Worm (Caenorhabditis elegans) whole organism, dauer: Measurements from ENCODE around the gene C50C3.19.

Source experiments
- unc-62 ChIP-seq: sonication (generic microtip); optimal IDR thresholded peaks from 2 replicates; lab custom pipeline; 2017; ENCODE audit warnings: missing biosample characterization, missing genetic modification reagents, missing genetic modification characterization

Gene C50C3.19

ce11 chrIII:8190505-8190904, at the start of gene C50C3.19:
C50C3.19 (plus strand) TSS chrIII:8190805.
- no peak for TF ChIP-seq unc-62

- TF ChIP-seq unc-62 = no peak
Measured at ce11 chrIII:8142217-8142616, 48.4 kb upstream of the C50C3.19 start.

ce11 chrIII:8144574-8145065, 46.0 kb upstream of the C50C3.19 start, which contains the start of the genes C14B9.8 and mrpl-18:
C14B9.8 (minus strand) TSS chrIII:8144629.
mrpl-18 (plus strand) TSS chrIII:8145015.
- TF ChIP-seq unc-62 = no peak

- no peak for TF ChIP-seq unc-62
Measured at ce11 chrIII:8145971-8146370, 44.6 kb upstream of the C50C3.19 start.

ce11 chrIII:8148751-8149150, 41.9 kb upstream of the C50C3.19 start, which contains the start of gene D2007.2:
D2007.2 (plus strand) TSS chrIII:8148963.
- no peak for TF ChIP-seq unc-62

ce11 chrIII:8154423-8154822, 36.2 kb upstream of the C50C3.19 start:
- no peak for TF ChIP-seq unc-62

ce11 chrIII:8155166-8155565, 35.4 kb upstream of the C50C3.19 start, which contains the start of gene D2007.1:
D2007.1 (plus strand) TSS chrIII:8155466.
- no peak for TF ChIP-seq unc-62

ce11 chrIII:8158140-8158786, 32.3 kb upstream of the C50C3.19 start, which contains the start of gene atg-13:
atg-13 (minus strand) TSS chrIII:8158190.
- no peak for TF ChIP-seq unc-62

- no peak for TF ChIP-seq unc-62
Measured at ce11 chrIII:8161238-8161637, 29.4 kb upstream of the C50C3.19 start, which contains the start of gene inpp-5K. inpp-5K (minus strand) TSS chrIII:8161338.

- TF ChIP-seq unc-62 = no peak
Measured at ce11 chrIII:8163283-8163682, 27.3 kb upstream of the C50C3.19 start, which contains the start of gene bath-42. bath-42 (minus strand) TSS chrIII:8163383.

ce11 chrIII:8163788-8164423, 26.7 kb upstream of the C50C3.19 start, which contains the start of gene prp-8:
prp-8 (plus strand) TSS chrIII:8164373.
- TF ChIP-seq unc-62 = no peak

- TF ChIP-seq unc-62 = no peak
Measured at ce11 chrIII:8164771-8165170, 25.8 kb upstream of the C50C3.19 start.

ce11 chrIII:8172609-8173133, 17.9 kb upstream of the C50C3.19 start:
- no peak for TF ChIP-seq unc-62

- no peak for TF ChIP-seq unc-62
Measured at ce11 chrIII:8175263-8175662, 15.3 kb upstream of the C50C3.19 start.

- TF ChIP-seq unc-62 = no peak
Measured at ce11 chrIII:8176265-8176664, 14.3 kb upstream of the C50C3.19 start, which contains the start of gene C50C3.12. C50C3.12 (plus strand) TSS chrIII:8176565.

- TF ChIP-seq unc-62 = no peak
Measured at ce11 chrIII:8178924-8179323, 11.7 kb upstream of the C50C3.19 start, which contains the start of gene C50C3.5. C50C3.5 (plus strand) TSS chrIII:8179224.

- no peak for TF ChIP-seq unc-62
Measured at ce11 chrIII:8181581-8181980, 9.0 kb upstream of the C50C3.19 start, which contains the start of gene spc-2. spc-2 (plus strand) TSS chrIII:8181881.
